Fruit fly (Drosophila melanogaster) whole organism, pupa: Measurements from ENCODE around the gene CG14294.

Experiments
- CG13204 ChIP-seq: fragments of 200-800 bp; sonication (Bioruptor generic); optimal IDR thresholded peaks from 2 replicates; lab custom pipeline; 2018; ENCODE audit warnings: missing biosample characterization, mild to moderate bottlenecking, missing genetic modification characterization, moderate library complexity
- CG15710 ChIP-seq: fragments of 200-800 bp; sonication (Bioruptor generic); optimal IDR thresholded peaks from 2 replicates; lab custom pipeline; 2018; ENCODE audit warnings: missing biosample characterization, mild to moderate bottlenecking, missing genetic modification characterization, moderate library complexity
- CG32121 ChIP-seq: fragments of 200-800 bp; sonication (Bioruptor generic); IDR thresholded peaks from 2 replicates; pipeline ENCODE4 v1.3.6; 2022; ENCODE audit warnings: missing biosample characterization, missing genetic modification characterization
- CG4496 ChIP-seq: fragments of 200-800 bp; sonication (Bioruptor generic); IDR thresholded peaks from 3 replicates; pipeline ENCODE4 v1.3.6; 2022; ENCODE audit warnings: missing biosample characterization, missing genetic modification characterization
- Pif1A ChIP-seq: fragments of 200-800 bp; sonication (Bioruptor generic); optimal IDR thresholded peaks from 3 replicates; lab custom pipeline; 2016; ENCODE audit warnings: missing biosample characterization, missing genetic modification characterization
- Pif1B ChIP-seq: fragments of 200-800 bp; sonication (Bioruptor generic); optimal IDR thresholded peaks from 3 replicates; lab custom pipeline; 2016; ENCODE audit warnings: missing biosample characterization, missing genetic modification characterization

DNA sequence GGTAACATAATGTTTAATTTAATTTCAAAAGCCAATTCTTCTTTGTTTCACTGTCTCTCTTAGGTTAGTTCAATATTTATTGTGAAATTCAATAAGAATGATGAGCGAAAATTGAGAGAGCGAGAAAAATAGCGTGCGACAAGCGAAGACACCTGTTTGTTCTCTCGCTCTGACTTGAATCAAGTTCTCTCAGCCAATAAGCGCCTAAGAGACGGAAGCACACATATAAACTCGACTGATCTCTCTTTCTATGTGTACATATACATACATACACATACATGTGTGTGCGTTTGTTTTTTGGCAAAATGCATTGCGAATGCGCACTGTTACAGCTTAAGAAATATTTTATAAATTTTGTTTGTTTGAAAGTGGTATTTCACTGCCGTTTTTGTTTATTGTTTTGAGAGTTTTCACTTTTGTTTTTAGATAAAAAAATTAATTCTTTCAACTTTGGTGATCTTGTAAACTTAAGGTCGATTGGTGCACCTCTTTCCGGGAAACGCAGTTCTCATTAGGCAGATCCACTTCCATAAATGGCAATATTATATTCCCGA, 21.2 kb upstream of the CG14294 start:
- TF ChIP-seq CG15710 (tag; lab: Kevin White, UChicago), result no peak
- TF ChIP-seq Pif1A (GFP tag; lab: Kevin White, UChicago), result peak; percentile 15
- TF ChIP-seq CG4496 (GFP tag; lab: Robert Waterston, UW), result no peak
- no peak for TF ChIP-seq CG13204 (GFP tag; lab: Kevin White, UChicago)
- peak; percentile 26 for TF ChIP-seq Pif1B (GFP tag; lab: Kevin White, UChicago)
- no peak for TF ChIP-seq CG32121 (GFP tag; lab: Robert Waterston, UW)
